Fruit fly (Drosophila melanogaster): ENCODE data around the gene Hibch.

Hibch gene

DNA sequence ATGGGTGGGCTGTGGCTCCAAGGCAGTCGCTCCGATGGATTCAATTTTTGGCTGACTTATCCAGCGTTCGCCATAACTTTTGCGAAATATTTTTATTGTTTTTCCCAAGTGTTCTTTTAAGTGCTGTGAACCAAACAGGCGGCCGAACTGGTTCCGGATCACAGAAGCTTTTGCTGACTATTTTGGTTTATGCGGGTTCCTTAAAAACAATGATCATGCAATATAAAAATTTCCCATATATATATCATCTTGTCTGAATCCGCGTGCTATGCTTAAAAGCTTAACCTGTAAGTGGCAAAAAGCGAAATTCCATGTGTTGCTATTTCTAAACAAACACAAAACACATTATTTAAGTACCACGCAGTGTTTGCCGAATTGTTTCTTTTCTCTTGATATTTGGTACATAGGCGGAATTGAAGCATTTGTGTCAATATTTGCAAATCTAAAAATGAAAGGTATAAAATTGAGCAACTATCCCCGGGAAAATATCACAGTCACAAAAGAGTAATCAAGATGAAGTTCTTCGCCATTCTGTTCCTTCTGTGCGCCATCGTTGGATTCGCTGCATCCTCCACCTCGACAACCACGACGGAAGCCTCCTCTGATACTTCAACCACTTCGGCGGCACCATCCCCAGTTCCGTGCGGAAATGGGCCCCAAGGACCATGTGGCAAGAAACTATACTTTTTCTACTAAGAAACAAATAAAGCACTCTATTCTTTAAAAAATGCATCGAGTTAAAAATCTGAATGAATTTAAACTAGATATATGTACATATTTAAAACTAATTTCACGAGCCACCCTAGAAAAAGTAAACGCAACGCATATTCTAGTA, 36.9 kb upstream of the Hibch start, which contains the start of the genes CG6276 and CG44040:
Gene CG6276, minus strand, starts transcription at position 158 of the 835 bp plus-strand sequence.
Gene CG44040, plus strand, starts transcription at position 467 of the 835 bp plus-strand sequence.
- TF ChIP-seq CG13204 (GFP tag; optimal IDR thresholded peaks at IDR 0.05) (no peak), CG10348 (GFP tag; IDR thresholded peaks at IDR 0.05) (no peak), Ets98B (GFP tag; IDR thresholded peaks at IDR 0.05) (peak; percentile 73), gl (tag; optimal IDR thresholded peaks at IDR 0.05) (no peak), rn (GFP tag; IDR thresholded peaks at IDR 0.05) (0 out of 2 replicates have a peak, but pooled peaks have one; percentile 4), Snoo (tag; optimal IDR thresholded peaks at IDR 0.05) (peak; percentile 61), CG32121 (GFP tag; IDR thresholded peaks at IDR 0.05) (peak; percentile 35), CG17806 (tag; optimal IDR thresholded peaks at IDR 0.05) (peak; percentile 44), CG4496 (GFP tag; IDR thresholded peaks at IDR 0.05) (peak; percentile 53; the same call in 2 of the 3 replicates), Pif1B (GFP tag; optimal IDR thresholded peaks at IDR 0.05) (no peak), CG15710 (tag; optimal IDR thresholded peaks at IDR 0.05) (peak; percentile 46), CG8159 (tag; optimal IDR thresholded peaks at IDR 0.05) (peak; percentile 98), CG14655 (GFP tag; optimal IDR thresholded peaks at IDR 0.05) (no peak), EcR (GFP tag; optimal IDR thresholded peaks at IDR 0.05) (no peak), CG34367 (tag; optimal IDR thresholded peaks at IDR 0.05) (peak; percentile 50), CG9948 (tag; optimal IDR thresholded peaks at IDR 0.05) (peak; percentile 25), CG8301 (tag; optimal IDR thresholded peaks at IDR 0.05) (peak; percentile 59), fd96Ca (GFP tag; IDR thresholded peaks at IDR 0.05) (peak; percentile 71), Pif1A (GFP tag; optimal IDR thresholded peaks at IDR 0.05) (no peak), CG12605 (GFP tag; IDR thresholded peaks at IDR 0.05) (0 out of 2 replicates have a peak, but pooled peaks have one; percentile 9)

DNA sequence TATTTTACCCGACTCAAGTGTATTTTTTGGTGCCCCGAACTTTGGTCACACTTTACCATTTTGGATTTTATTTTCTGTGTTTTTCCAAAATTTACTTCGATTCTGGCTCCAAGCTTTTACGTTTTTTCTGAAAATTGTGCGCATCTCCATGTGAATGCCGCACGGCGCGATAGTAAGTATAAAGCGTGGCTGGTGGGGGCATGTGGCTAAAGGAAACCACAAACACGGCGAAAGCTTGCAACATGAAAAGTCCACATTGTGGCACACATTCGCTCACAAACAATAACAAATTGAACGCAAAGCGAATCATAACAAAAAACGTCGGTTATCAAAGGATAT, 36.3 kb upstream of the Hibch start, which contains the start of gene ear:
Gene ear, plus strand, starts transcription at position 10 of the 339 bp plus-strand sequence.
- no peak for TF ChIP-seq CG8159 (tag; optimal IDR thresholded peaks at IDR 0.05)
- TF ChIP-seq gl (tag; optimal IDR thresholded peaks at IDR 0.05) = no peak
- TF ChIP-seq CG9948 (tag; optimal IDR thresholded peaks at IDR 0.05) = no peak
- no peak for TF ChIP-seq Snoo (tag; optimal IDR thresholded peaks at IDR 0.05)
- TF ChIP-seq CG8301 (tag; optimal IDR thresholded peaks at IDR 0.05) = no peak
- TF ChIP-seq Pif1A (GFP tag; optimal IDR thresholded peaks at IDR 0.05) = no peak
- TF ChIP-seq CG10348 (GFP tag; IDR thresholded peaks at IDR 0.05) = no peak

DNA sequence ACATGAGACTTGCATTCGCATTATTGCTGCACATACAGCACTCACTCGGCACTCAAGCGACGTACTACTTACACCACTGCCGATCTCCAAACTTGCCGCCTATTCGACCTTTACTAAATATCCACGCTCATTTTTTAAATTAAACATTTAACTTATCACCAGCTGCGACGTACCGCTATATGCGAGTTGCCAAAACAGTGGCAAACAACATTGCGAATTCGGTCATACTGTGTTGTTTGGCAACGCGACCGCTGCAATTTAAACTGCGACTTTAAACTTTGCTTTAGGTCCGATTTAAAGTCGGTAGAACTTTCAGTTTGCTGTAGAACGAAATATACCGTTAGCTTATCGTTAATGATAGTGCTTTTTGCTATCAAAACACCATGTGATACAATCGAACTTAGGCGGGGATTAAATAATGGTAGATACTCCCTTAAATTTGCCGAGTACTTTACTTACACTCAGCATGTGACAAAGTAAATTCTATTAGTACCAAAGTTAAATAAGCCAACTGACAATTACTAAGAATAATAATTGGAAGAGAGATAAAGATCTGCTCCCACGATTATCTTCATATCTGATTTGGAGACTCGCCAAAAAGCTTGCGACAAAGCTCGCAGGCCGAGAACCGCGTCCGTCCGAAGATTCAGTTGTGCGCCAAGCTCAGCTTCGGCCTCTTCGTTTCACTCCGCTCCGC, 28.8 kb upstream of the Hibch start, which contains the start of the genes CG6236 and ea:
Gene CG6236, minus strand, starts transcription at position 187 of the 697 bp plus-strand sequence.
Gene ea, plus strand, starts transcription at position 647 of the 697 bp plus-strand sequence.
- no peak for TF ChIP-seq CG17806 (tag; optimal IDR thresholded peaks at IDR 0.05)
- no peak for TF ChIP-seq D1 (tag; optimal IDR thresholded peaks at IDR 0.05)
- no peak for TF ChIP-seq CG4496 (GFP tag; IDR thresholded peaks at IDR 0.05)
- TF ChIP-seq rn (GFP tag; IDR thresholded peaks at IDR 0.05) = no peak
- no peak for TF ChIP-seq Pif1A (GFP tag; optimal IDR thresholded peaks at IDR 0.05)
- TF ChIP-seq CG12605 (GFP tag; IDR thresholded peaks at IDR 0.05) = no peak
- no peak for TF ChIP-seq EcR (GFP tag; optimal IDR thresholded peaks at IDR 0.05)
- no peak for TF ChIP-seq CG9948 (tag; optimal IDR thresholded peaks at IDR 0.05)
- TF ChIP-seq CG10348 (GFP tag; IDR thresholded peaks at IDR 0.05) = no peak
- TF ChIP-seq CG13204 (GFP tag; optimal IDR thresholded peaks at IDR 0.05) = no peak
- no peak for TF ChIP-seq CG14655 (GFP tag; optimal IDR thresholded peaks at IDR 0.05)
- no peak for TF ChIP-seq Ets98B (GFP tag; IDR thresholded peaks at IDR 0.05)

- TF ChIP-seq CG15710 (tag; optimal IDR thresholded peaks at IDR 0.05) = peak; percentile 5
- no peak for TF ChIP-seq CG8301 (tag; optimal IDR thresholded peaks at IDR 0.05)
These were observed 26.6 kb upstream of the Hibch start, which contains the start of gene mRpL9 for dm6 chr3R:15330472-15330871. Gene mRpL9 (plus strand): TSS chr3R:15330738.

dm6 chr3R:15332994-15333393, 24.0 kb upstream of the Hibch start, which contains the start of the genes Fkbp39 and Cyfip:
Gene Fkbp39 (minus strand): TSS chr3R:15333133.
Gene Cyfip (plus strand): TSS chr3R:15333266.
- no peak for TF ChIP-seq CG12605 (GFP tag; IDR thresholded peaks at IDR 0.05)
- peak; percentile 11; the same call in 1 of the 3 replicates for TF ChIP-seq CG4496 (GFP tag; IDR thresholded peaks at IDR 0.05)

- TF ChIP-seq CG9948 (tag; optimal IDR thresholded peaks at IDR 0.05) (no peak), CG8301 (tag; optimal IDR thresholded peaks at IDR 0.05) (no peak), CG32121 (GFP tag; IDR thresholded peaks at IDR 0.05) (no peak), EcR (GFP tag; optimal IDR thresholded peaks at IDR 0.05) (no peak), D1 (tag; optimal IDR thresholded peaks at IDR 0.05) (no peak), Pif1A (GFP tag; optimal IDR thresholded peaks at IDR 0.05) (no peak), Snoo (tag; optimal IDR thresholded peaks at IDR 0.05) (no peak), Ets98B (GFP tag; IDR thresholded peaks at IDR 0.05) (no peak), CG34367 (tag; optimal IDR thresholded peaks at IDR 0.05) (no peak), CG8159 (tag; optimal IDR thresholded peaks at IDR 0.05) (no peak), CG13204 (GFP tag; optimal IDR thresholded peaks at IDR 0.05) (no peak), fd96Ca (GFP tag; IDR thresholded peaks at IDR 0.05) (no peak), gl (tag; optimal IDR thresholded peaks at IDR 0.05) (no peak), CG12605 (GFP tag; IDR thresholded peaks at IDR 0.05) (no peak), CG15710 (tag; optimal IDR thresholded peaks at IDR 0.05) (no peak), CG14655 (GFP tag; optimal IDR thresholded peaks at IDR 0.05) (no peak), rn (GFP tag; IDR thresholded peaks at IDR 0.05) (no peak), CG4496 (GFP tag; IDR thresholded peaks at IDR 0.05) (no peak)
These were observed 17.9 kb upstream of the Hibch start for dm6 chr3R:15339111-15339510.
